Fruit fly (Drosophila melanogaster) whole organism, embryonic: ENCODE results near the gene CG6839.

Experiments used
- BEAF-32 ChIP-seq: fragments of 200-800 bp; sonication (Bioruptor generic); optimal IDR thresholded peaks from 3 replicates; lab custom pipeline; 2017; ENCODE audit warnings: missing biosample characterization, missing genetic modification characterization, mild to moderate bottlenecking, moderate library complexity, missing genetic modification reagents
- Bteb2 ChIP-seq: fragments of 200-800 bp; sonication (Bioruptor generic); optimal IDR thresholded peaks from 2 replicates; lab custom pipeline; 2016; ENCODE audit warnings: missing biosample characterization, missing genetic modification characterization
- CG10979 ChIP-seq: fragments of 200-800 bp; sonication (Bioruptor generic); optimal IDR thresholded peaks from 2 replicates; lab custom pipeline; 2018; ENCODE audit warnings: missing biosample characterization, mild to moderate bottlenecking, missing genetic modification characterization, moderate library complexity
- CG11560 ChIP-seq: fragments of 200-800 bp; sonication (Bioruptor generic); IDR thresholded peaks from 3 replicates; pipeline ENCODE4 v1.3.6; 2022; ENCODE audit warnings: missing biosample characterization, missing genetic modification characterization
- CG11695 ChIP-seq: fragments of 200-800 bp; sonication (Bioruptor generic); IDR thresholded peaks from 3 replicates; pipeline ENCODE4 v1.3.6; 2022; ENCODE audit warnings: missing biosample characterization, missing genetic modification characterization
- CG1233 ChIP-seq: fragments of 200-800 bp; sonication (Bioruptor generic); optimal IDR thresholded peaks from 4 replicates; lab custom pipeline; 2018; ENCODE audit warnings: missing biosample characterization, mild to moderate bottlenecking, missing genetic modification characterization
- CG12942 ChIP-seq: fragments of 200-800 bp; sonication (Bioruptor generic); optimal IDR thresholded peaks from 3 replicates; lab custom pipeline; 2016; ENCODE audit warnings: missing biosample characterization, missing genetic modification characterization
- CG13287 ChIP-seq: fragments of 200-800 bp; sonication (Bioruptor generic); IDR thresholded peaks from 2 replicates; pipeline ENCODE4 v1.3.6; 2022; ENCODE audit warnings: missing biosample characterization, missing genetic modification characterization; ENCODE audit not compliant: partially characterized antibody
- CG13296 ChIP-seq: fragments of 200-800 bp; sonication (Bioruptor generic); optimal IDR thresholded peaks from 3 replicates; lab custom pipeline; 2018; ENCODE audit warnings: missing biosample characterization, mild to moderate bottlenecking, missing genetic modification characterization
- CG13424 ChIP-seq: fragments of 200-800 bp; sonication (Bioruptor generic); optimal IDR thresholded peaks from 2 replicates; lab custom pipeline; 2019; ENCODE audit warnings: missing biosample characterization, mild to moderate bottlenecking, missing genetic modification characterization, moderate library complexity
- CG15514 ChIP-seq: fragments of 200-800 bp; sonication (Bioruptor generic); optimal IDR thresholded peaks from 3 replicates; lab custom pipeline; 2017; ENCODE audit warnings: missing biosample characterization, missing genetic modification characterization, mild to moderate bottlenecking, moderate library complexity, missing genetic modification reagents
- CG18476 ChIP-seq: fragments of 200-800 bp; sonication (Bioruptor generic); optimal IDR thresholded peaks from 2 replicates; lab custom pipeline; 2016; ENCODE audit warnings: missing biosample characterization, mild to moderate bottlenecking, missing genetic modification characterization
- CG18599 ChIP-seq: fragments of 200-800 bp; sonication (Bioruptor generic); optimal IDR thresholded peaks from 3 replicates; lab custom pipeline; 2017; ENCODE audit warnings: missing biosample characterization, missing genetic modification characterization, mild to moderate bottlenecking, moderate library complexity, missing genetic modification reagents
- CG30020 ChIP-seq: fragments of 200-800 bp; optimal IDR thresholded peaks from 2 replicates; lab custom pipeline; 2019; ENCODE audit warnings: missing biosample characterization, mild to moderate bottlenecking, missing genetic modification characterization, moderate library complexity
- CG3065 ChIP-seq: fragments of 200-800 bp; sonication (Bioruptor generic); optimal IDR thresholded peaks from 2 replicates; lab custom pipeline; 2016; ENCODE audit warnings: missing biosample characterization, missing genetic modification characterization
- CG4328 ChIP-seq: fragments of 200-800 bp; sonication (Bioruptor generic); optimal IDR thresholded peaks from 3 replicates; lab custom pipeline; 2017; ENCODE audit warnings: missing biosample characterization, missing genetic modification reagents, missing genetic modification characterization
- CG4424 ChIP-seq: fragments of 200-800 bp; sonication (Bioruptor generic); optimal IDR thresholded peaks from 3 replicates; lab custom pipeline; 2016; ENCODE audit warnings: missing biosample characterization, missing genetic modification characterization
- CG4730 ChIP-seq: fragments of 200-800 bp; sonication (Bioruptor generic); IDR thresholded peaks from 2 replicates; pipeline ENCODE4 v1.3.6; 2022; ENCODE audit warnings: missing biosample characterization, missing genetic modification characterization
- CG6254 ChIP-seq: fragments of 200-800 bp; sonication (Bioruptor generic); optimal IDR thresholded peaks from 3 replicates; lab custom pipeline; 2017; ENCODE audit warnings: mild to moderate bottlenecking, missing biosample characterization, missing genetic modification reagents, missing genetic modification characterization
- CG8290 ChIP-seq, 3 experiments: fragments of 200-800 bp; sonication (Bioruptor generic); optimal IDR thresholded peaks; 2 replicates each; lab custom pipeline; 2016 to 2019; ENCODE audit warnings: missing biosample characterization in 3 of 3, missing genetic modification characterization in 3 of 3, mild to moderate bottlenecking in 2 of 3, moderate library complexity in 1 of 3
- CG8478 ChIP-seq: fragments of >200 bp; optimal IDR thresholded peaks from 2 replicates; lab custom pipeline; 2018
- CG8924 ChIP-seq: fragments of 200-800 bp; optimal IDR thresholded peaks from 3 replicates; lab custom pipeline; 2019; ENCODE audit warnings: missing biosample characterization, mild to moderate bottlenecking, missing genetic modification characterization, moderate library complexity
- CG9437 ChIP-seq: fragments of 200-800 bp; sonication (Bioruptor generic); optimal IDR thresholded peaks from 2 replicates; lab custom pipeline; 2018; ENCODE audit warnings: missing biosample characterization, mild to moderate bottlenecking, missing genetic modification characterization
- D19A ChIP-seq: fragments of 200-800 bp; optimal IDR thresholded peaks from 3 replicates; lab custom pipeline; 2019; ENCODE audit warnings: missing biosample characterization, mild to moderate bottlenecking, missing genetic modification characterization, moderate library complexity
- Dad ChIP-seq: fragments of 200-800 bp; sonication (Bioruptor generic); optimal IDR thresholded peaks from 3 replicates; lab custom pipeline; 2016; ENCODE audit warnings: missing biosample characterization, missing genetic modification characterization
- Doc3 ChIP-seq: fragments of 200-800 bp; sonication (Bioruptor generic); IDR thresholded peaks from 3 replicates; pipeline ENCODE4 v1.3.6; 2022; ENCODE audit warnings: missing biosample characterization, missing genetic modification characterization; ENCODE audit not compliant: partially characterized antibody
- Ets65A ChIP-seq: fragments of 200-800 bp; sonication (Bioruptor generic); peaks from one replicate; lab custom pipeline; 2016; ENCODE audit warnings: missing biosample characterization, missing genetic modification characterization
- Ets97D ChIP-seq: fragments of 200-800 bp; sonication (Bioruptor generic); optimal IDR thresholded peaks from 3 replicates; lab custom pipeline; 2016; ENCODE audit warnings: missing biosample characterization, missing genetic modification characterization
- HLH3B ChIP-seq: fragments of 200-800 bp; sonication (Bioruptor generic); IDR thresholded peaks from 2 replicates; pipeline ENCODE4 v1.3.6; 2022; ENCODE audit warnings: missing biosample characterization, missing genetic modification characterization
- HmgZ ChIP-seq: fragments of 200-800 bp; sonication (Bioruptor generic); optimal IDR thresholded peaks from 2 replicates; lab custom pipeline; 2018; ENCODE audit warnings: missing biosample characterization, mild to moderate bottlenecking, missing genetic modification characterization
- Hmx ChIP-seq: fragments of 200-800 bp; sonication (Bioruptor generic); optimal IDR thresholded peaks from 2 replicates; lab custom pipeline; 2016; ENCODE audit warnings: missing biosample characterization, missing genetic modification characterization
- Hr51 ChIP-seq, 2 experiments: fragments of 200-800 bp; sonication (Bioruptor generic); optimal IDR thresholded peaks; 2 replicates in 1 of 2; 3 replicates in 1 of 2; lab custom pipeline; 2016 to 2018; ENCODE audit warnings: missing biosample characterization in 2 of 2, missing genetic modification characterization in 2 of 2, mild to moderate bottlenecking in 1 of 2, moderate library complexity in 1 of 2
- Hsf ChIP-seq: fragments of 200-800 bp; sonication (Bioruptor generic); optimal IDR thresholded peaks from 3 replicates; lab custom pipeline; 2016; ENCODE audit warnings: missing biosample characterization, missing genetic modification characterization
- Jarid2 ChIP-seq: fragments of 200-800 bp; sonication (Bioruptor generic); optimal IDR thresholded peaks from 3 replicates; lab custom pipeline; 2017; ENCODE audit warnings: mild to moderate bottlenecking, missing biosample characterization, missing genetic modification reagents, missing genetic modification characterization
- Max ChIP-seq: fragments of 200-800 bp; sonication (Bioruptor generic); optimal IDR thresholded peaks from 2 replicates; lab custom pipeline; 2016; ENCODE audit warnings: missing biosample characterization, mild to moderate bottlenecking, missing genetic modification characterization
- dati ChIP-seq: fragments of 200-800 bp; sonication (Bioruptor generic); IDR thresholded peaks from 2 replicates; pipeline ENCODE4 v1.3.6; 2022; ENCODE audit warnings: missing biosample characterization, missing genetic modification characterization
- exex ChIP-seq: fragments of 200-800 bp; sonication (Bioruptor generic); optimal IDR thresholded peaks from 4 replicates; lab custom pipeline; 2018; ENCODE audit warnings: missing biosample characterization, mild to moderate bottlenecking, missing genetic modification characterization, moderate library complexity
- gt ChIP-seq: fragments of 200-800 bp; sonication (Bioruptor generic); IDR thresholded peaks from 2 replicates; pipeline ENCODE4 v1.3.6; 2022; ENCODE audit warnings: missing biosample characterization, missing genetic modification characterization
- lab ChIP-seq: fragments of 200-800 bp; sonication (Bioruptor generic); optimal IDR thresholded peaks from 3 replicates; lab custom pipeline; 2017; ENCODE audit warnings: missing biosample characterization, missing genetic modification characterization, mild to moderate bottlenecking, moderate library complexity, missing genetic modification reagents
- nom ChIP-seq: fragments of 200-800 bp; sonication (Bioruptor generic); optimal IDR thresholded peaks from 2 replicates; lab custom pipeline; 2017; ENCODE audit warnings: missing biosample characterization, missing genetic modification characterization, mild to moderate bottlenecking, moderate library complexity, missing genetic modification reagents
- org-1 ChIP-seq: fragments of 200-800 bp; sonication (Bioruptor generic); optimal IDR thresholded peaks from 2 replicates; lab custom pipeline; 2017; ENCODE audit warnings: missing biosample characterization, missing genetic modification characterization
- pfk ChIP-seq: fragments of 200-800 bp; sonication (Bioruptor generic); optimal IDR thresholded peaks from 2 replicates; lab custom pipeline; 2018; ENCODE audit warnings: missing biosample characterization, mild to moderate bottlenecking, missing genetic modification characterization, moderate library complexity
- phol ChIP-seq: fragments of 200-800 bp; sonication (Bioruptor generic); optimal IDR thresholded peaks from 3 replicates; lab custom pipeline; 2018; ENCODE audit warnings: missing biosample characterization, mild to moderate bottlenecking, missing genetic modification characterization, moderate library complexity
- pita ChIP-seq: fragments of 200-800 bp; sonication (Bioruptor generic); optimal IDR thresholded peaks from 2 replicates; lab custom pipeline; 2017; ENCODE audit warnings: missing biosample characterization, mild to moderate bottlenecking, missing genetic modification characterization
- sna ChIP-seq: fragments of 200-800 bp; sonication (Bioruptor generic); IDR thresholded peaks from 2 replicates; pipeline ENCODE4 v1.3.6; 2022; ENCODE audit warnings: missing biosample characterization, missing genetic modification characterization; ENCODE audit not compliant: partially characterized antibody
- sob ChIP-seq: fragments of 200-800 bp; sonication (Bioruptor generic); IDR thresholded peaks from 2 replicates; pipeline ENCODE4 v1.3.6; 2022; ENCODE audit warnings: missing biosample characterization, missing genetic modification characterization
- zf30C ChIP-seq: fragments of 200-800 bp; sonication (Bioruptor generic); optimal IDR thresholded peaks from 3 replicates; lab custom pipeline; 2018; ENCODE audit warnings: missing biosample characterization, mild to moderate bottlenecking, missing genetic modification characterization

The CG6839 gene

DNA sequence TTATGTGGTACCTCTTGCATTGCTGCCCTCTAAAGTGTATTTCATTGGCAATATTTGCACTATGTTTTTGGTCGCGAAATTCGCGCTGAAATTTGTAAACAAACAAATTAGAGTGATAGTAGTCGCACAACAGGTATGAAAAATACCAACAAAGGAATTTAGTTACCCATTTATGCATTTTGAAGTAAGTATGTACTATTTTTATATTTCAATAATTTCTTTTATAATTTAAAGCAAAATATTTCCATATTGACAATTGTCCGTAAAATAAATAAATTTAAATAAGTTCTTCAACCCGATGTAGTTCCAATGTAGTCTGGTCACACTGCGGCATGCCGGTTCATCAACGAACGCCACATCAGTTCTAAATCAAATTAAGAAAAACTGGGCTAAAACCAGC is 44.9 kb upstream of the CG6839 start, which contains the start of the genes Rad9 and Uggt (continued):
- TF ChIP-seq phol (tag; lab: Kevin White, UChicago) (peak; percentile 54), Doc3 (GFP tag; lab: Robert Waterston, UW) (0 out of 3 replicates have a peak, but pooled peaks have one; percentile 45), CG6254 (GFP tag; lab: Kevin White, UChicago) (peak; percentile 7), CG8924 (peak; percentile 17), Max (GFP tag; lab: Kevin White, UChicago) (peak; percentile 53), CG13287 (GFP tag; lab: Robert Waterston, UW) (peak; percentile 78), CG11695 (GFP tag; lab: Robert Waterston, UW) (0 out of 3 replicates have a peak, but pooled peaks have one; percentile 7), sna (GFP tag; lab: Robert Waterston, UW) (peak; percentile 56; the same call in 1 of the 2 replicates), CG15514 (peak; percentile 92), pfk (peak; percentile 20), CG18599 (peak; percentile 45), CG10979 (peak; percentile 51), BEAF-32 (GFP tag; lab: Kevin White, UChicago) (peak; percentile 19), HmgZ (peak; percentile 48), CG9437 (GFP tag; lab: Kevin White, UChicago) (peak; percentile 31), CG30020 (tag; lab: Kevin White, UChicago) (peak; percentile 52), CG13424 (tag; lab: Kevin White, UChicago) (peak; percentile 29), CG4424 (GFP tag; lab: Kevin White, UChicago) (peak; percentile 0), Hr51 (GFP tag; optimal IDR thresholded peaks at IDR 0.05; lab: Kevin White, UChicago) (no peak), CG3065 (no peak), CG12942 (GFP tag; lab: Kevin White, UChicago) (peak; percentile 12)
- TF ChIP-seq, all 482 proteins: peak for 67

DNA sequence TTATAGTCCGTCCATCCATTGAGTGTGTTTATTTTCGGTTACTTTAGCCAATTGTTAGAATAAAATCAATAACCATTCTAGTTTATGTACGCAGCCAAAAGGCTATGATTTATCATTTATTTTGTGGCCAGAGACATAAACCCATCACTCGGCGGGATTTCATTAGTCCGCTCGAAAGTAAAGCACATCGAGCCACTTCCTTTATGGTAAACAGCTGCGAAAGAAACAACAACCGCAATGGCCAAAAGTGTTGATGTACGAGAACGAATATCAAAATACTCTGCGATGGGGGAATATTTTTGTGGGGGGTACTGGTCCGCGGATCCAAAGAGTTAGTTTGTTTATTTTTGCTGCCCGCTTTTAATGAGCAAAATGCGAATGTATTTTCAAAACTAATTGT is 35.8 kb upstream of the CG6839 start:
- no peak for TF ChIP-seq pita (GFP tag; lab: Kevin White, UChicago)
- TF ChIP-seq exex (tag; lab: Kevin White, UChicago): no peak
- TF ChIP-seq org-1 (GFP tag; lab: Kevin White, UChicago): peak; percentile 58
- TF ChIP-seq CG8290 (GFP tag; optimal IDR thresholded peaks at IDR 0.05; lab: Kevin White, UChicago): no peak
- no peak for TF ChIP-seq CG8290 (tag; optimal IDR thresholded peaks at IDR 0.05; lab: Kevin White, UChicago)
- peak; percentile 12 for TF ChIP-seq D19A
- TF ChIP-seq Bteb2 (GFP tag; lab: Kevin White, UChicago): no peak
- TF ChIP-seq Dad (GFP tag; lab: Kevin White, UChicago): no peak
- TF ChIP-seq CG4328 (GFP tag; lab: Kevin White, UChicago): peak; percentile 93

DNA sequence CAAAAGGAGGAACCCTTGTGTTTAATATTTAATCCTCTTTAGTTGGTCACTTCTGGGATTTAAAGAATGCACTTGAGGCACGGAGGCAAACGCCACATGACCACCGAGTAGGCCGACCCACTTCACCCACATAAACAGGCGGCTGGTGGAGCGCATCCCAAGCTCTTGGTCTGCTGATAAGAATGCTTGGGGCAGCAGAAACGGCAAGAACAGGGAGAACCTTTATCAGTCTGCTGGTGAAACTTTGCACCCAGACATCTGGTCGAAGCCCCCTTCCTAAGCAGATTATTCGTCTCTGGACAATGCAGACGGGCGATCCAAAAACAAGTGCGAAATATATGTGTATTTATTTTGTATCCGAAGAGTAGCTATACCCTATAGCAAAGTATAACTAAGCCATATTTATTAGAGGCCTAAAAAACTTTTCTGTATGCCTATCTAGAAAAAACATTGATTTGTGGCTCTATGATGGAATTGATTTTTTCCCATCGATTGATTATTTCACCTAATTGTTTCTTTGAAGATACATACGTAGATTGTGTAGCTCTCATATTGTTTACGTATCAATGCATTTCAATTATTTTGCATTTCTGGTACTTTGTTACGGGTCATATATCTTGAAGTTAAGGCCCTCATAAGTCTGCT is 28.0 kb upstream of the CG6839 start:
- TF ChIP-seq CG1233 (GFP tag; lab: Kevin White, UChicago): no peak
- TF ChIP-seq gt (GFP tag; lab: Robert Waterston, UW): no peak
- no peak for TF ChIP-seq Jarid2 (GFP tag; lab: Kevin White, UChicago)
- no peak for TF ChIP-seq Ets97D (GFP tag; lab: Kevin White, UChicago)
- no peak for TF ChIP-seq HLH3B (GFP tag; lab: Robert Waterston, UW)
- no peak for TF ChIP-seq CG13296 (GFP tag; lab: Kevin White, UChicago)
- TF ChIP-seq zf30C (GFP tag; lab: Kevin White, UChicago): no peak
- no peak for TF ChIP-seq Hmx (GFP tag; lab: Kevin White, UChicago)
- TF ChIP-seq dati (GFP tag; lab: Robert Waterston, UW): no peak
- TF ChIP-seq lab (GFP tag; lab: Kevin White, UChicago): no peak
- TF ChIP-seq CG4730: no peak
- TF ChIP-seq CG18476 (GFP tag; lab: Kevin White, UChicago): no peak
- peak; percentile 76 for TF ChIP-seq Ets65A (GFP tag; lab: Kevin White, UChicago)
- no peak for TF ChIP-seq Hsf (GFP tag; lab: Kevin White, UChicago)
- TF ChIP-seq CG11560 (tag; lab: Robert Waterston, UW): no peak
- TF ChIP-seq sob (GFP tag; lab: Robert Waterston, UW): 0 out of 2 replicates have a peak, but pooled peaks have one; percentile 5
- peak; percentile 89 for TF ChIP-seq nom (GFP tag; lab: Kevin White, UChicago)
- no peak for TF ChIP-seq CG8478 (lab: Kevin White, UChicago)
